Worm (Caenorhabditis elegans) whole organism, L4 larva: ENCODE measurements around the gene T26C11.8.
A peak's percentile ranks its signal among the peaks of the same experiment; 100 is the strongest.

Experiments used
- F44E2.7 ChIP-seq: fragments of 200-800 bp; sonication (Bioruptor generic); IDR thresholded peaks from 2 replicates; pipeline ENCODE4 v2.1.2; 2022; ENCODE audit warnings: missing genetic modification characterization, missing compliant biosample characterization
- T26A8.4 ChIP-seq: fragments of 200-800 bp; sonication (Bioruptor generic); IDR thresholded peaks from 2 replicates; pipeline ENCODE4 v1.3.6; 2022; ENCODE audit warnings: missing genetic modification characterization, missing compliant biosample characterization
- Y48G9A.11 ChIP-seq: fragments of 200-800 bp; sonication (Bioruptor generic); IDR thresholded peaks from 2 replicates; pipeline ENCODE4 v1.3.6; 2022; ENCODE audit warnings: missing genetic modification reagents, missing genetic modification characterization, missing compliant biosample characterization
- Y5F2A.4 ChIP-seq: fragments of 200-800 bp; sonication (Bioruptor generic); optimal IDR thresholded peaks from 2 replicates; lab custom pipeline; 2018; ENCODE audit warnings: mild to moderate bottlenecking, missing genetic modification characterization, missing compliant biosample characterization
- aly-2 ChIP-seq: sonication (generic microtip); optimal IDR thresholded peaks from 2 replicates; lab custom pipeline; 2018; ENCODE audit warnings: missing biosample characterization, missing genetic modification characterization
- attf-4 ChIP-seq: sonication (generic microtip); optimal IDR thresholded peaks from 3 replicates; lab custom pipeline; 2017; ENCODE audit warnings: missing biosample characterization, missing genetic modification characterization
- ceh-20 ChIP-seq: fragments of 200-800 bp; sonication (Bioruptor generic); IDR thresholded peaks from 2 replicates; pipeline ENCODE4 v1.3.6; 2022; ENCODE audit warnings: missing genetic modification reagents, missing genetic modification characterization, missing compliant biosample characterization
- ceh-28 ChIP-seq: fragments of 150-350 bp; optimal IDR thresholded peaks from 2 replicates; lab custom pipeline; 2014; ENCODE audit warnings: missing biosample characterization, missing genetic modification reagents, missing genetic modification characterization
- ceh-32 ChIP-seq: sonication (generic microtip); optimal IDR thresholded peaks from 2 replicates; lab custom pipeline; 2016; ENCODE audit warnings: mild to moderate bottlenecking, missing genetic modification characterization, missing compliant biosample characterization; ENCODE audit not compliant: poor library complexity
- ceh-44 ChIP-seq: fragments of 200-800 bp; sonication (Bioruptor generic); IDR thresholded peaks from 2 replicates; pipeline ENCODE4 v1.3.6; 2022; ENCODE audit warnings: missing genetic modification reagents, missing genetic modification characterization, missing compliant biosample characterization
- ceh-82 ChIP-seq: sonication (generic microtip); optimal IDR thresholded peaks from 2 replicates; lab custom pipeline; 2017; ENCODE audit warnings: missing biosample characterization, missing genetic modification characterization
- ces-1 ChIP-seq: fragments of 150-350 bp; sonication (generic microtip); optimal IDR thresholded peaks from 4 replicates; lab custom pipeline; 2014; ENCODE audit warnings: missing biosample characterization, missing genetic modification reagents, missing genetic modification characterization
- cey-2 ChIP-seq: sonication (generic microtip); optimal IDR thresholded peaks from 3 replicates; lab custom pipeline; 2017; ENCODE audit warnings: missing genetic modification characterization, mild to moderate bottlenecking, missing compliant biosample characterization, antibody characterized with exemption, borderline replicate concordance; ENCODE audit not compliant: insufficient read depth
- ctbp-1 ChIP-seq: fragments of 200-800 bp; sonication (Bioruptor generic); IDR thresholded peaks from 2 replicates; pipeline ENCODE4 v1.3.6; 2022; ENCODE audit warnings: missing genetic modification reagents, missing genetic modification characterization, missing compliant biosample characterization
- dmd-6 ChIP-seq: fragments of 200-800 bp; sonication (Bioruptor generic); IDR thresholded peaks from 2 replicates; pipeline ENCODE4 v1.3.6; 2022; ENCODE audit warnings: missing genetic modification reagents, missing genetic modification characterization, missing compliant biosample characterization
- dmd-9 ChIP-seq: fragments of 200-800 bp; sonication (Bioruptor generic); IDR thresholded peaks from 2 replicates; pipeline ENCODE4 v1.3.6; 2022; ENCODE audit warnings: missing genetic modification reagents, missing genetic modification characterization, missing compliant biosample characterization
- dpl-1 ChIP-seq: fragments of 150-350 bp; optimal IDR thresholded peaks from 2 replicates; lab custom pipeline; 2014; ENCODE audit warnings: missing biosample characterization, missing genetic modification reagents, missing genetic modification characterization
- egl-27 ChIP-seq: sonication (generic microtip); optimal IDR thresholded peaks from 3 replicates; lab custom pipeline; 2017; ENCODE audit warnings: missing biosample characterization, missing genetic modification reagents, missing genetic modification characterization
- fos-1 ChIP-seq: fragments of 150-350 bp; optimal IDR thresholded peaks from 2 replicates; lab custom pipeline; 2014; ENCODE audit warnings: missing biosample characterization, missing genetic modification characterization
- gei-8 ChIP-seq: fragments of 200-800 bp; sonication (Bioruptor generic); optimal IDR thresholded peaks from 2 replicates; lab custom pipeline; 2018; ENCODE audit warnings: mild to moderate bottlenecking, missing genetic modification characterization, missing compliant biosample characterization
- hlh-30 ChIP-seq: sonication (generic microtip); optimal IDR thresholded peaks from 2 replicates; lab custom pipeline; 2017; ENCODE audit warnings: antibody characterized with exemption, mild to moderate bottlenecking, missing genetic modification characterization, missing compliant biosample characterization; ENCODE audit not compliant: insufficient read depth
- lim-7 ChIP-seq: fragments of 200-800 bp; sonication (Bioruptor generic); IDR thresholded peaks from 2 replicates; pipeline ENCODE4 v1.3.6; 2022; ENCODE audit warnings: missing genetic modification characterization, missing compliant biosample characterization
- lin-15B ChIP-seq: fragments of 150-350 bp; sonication (generic microtip); optimal IDR thresholded peaks from 3 replicates; lab custom pipeline; 2014; ENCODE audit warnings: missing biosample characterization, missing genetic modification characterization
- lir-3 ChIP-seq: sonication (generic microtip); optimal IDR thresholded peaks from 2 replicates; lab custom pipeline; 2016; ENCODE audit warnings: mild to moderate bottlenecking, missing genetic modification characterization, missing compliant biosample characterization
- mdl-1 ChIP-seq, 2 experiments: fragments of 150-350 bp in 1 of 2; sonication (generic microtip) in 1 of 2; optimal IDR thresholded peaks; 2 replicates each; lab custom pipeline; 2014 to 2017; ENCODE audit warnings: missing biosample characterization in 2 of 2, missing genetic modification characterization in 2 of 2
- mdt-29 ChIP-seq: fragments of 200-800 bp; sonication (Bioruptor generic); IDR thresholded peaks from 2 replicates; pipeline ENCODE4 v1.3.6; 2022; ENCODE audit warnings: missing genetic modification reagents, missing genetic modification characterization, missing compliant biosample characterization
- mxl-2 ChIP-seq: fragments of 200-800 bp; sonication (Bioruptor generic); conservative IDR thresholded peaks from 2 replicates; pipeline ENCODE4 v1.3.6; 2022; ENCODE audit warnings: missing genetic modification reagents, missing genetic modification characterization, missing compliant biosample characterization
- nhr-237 ChIP-seq: sonication (generic microtip); optimal IDR thresholded peaks from 2 replicates; lab custom pipeline; 2017; ENCODE audit warnings: missing biosample characterization, missing genetic modification characterization
- nhr-41 ChIP-seq: fragments of 200-800 bp; sonication (Bioruptor generic); IDR thresholded peaks from 2 replicates; pipeline ENCODE4 v1.3.6; 2022; ENCODE audit warnings: missing genetic modification reagents, missing genetic modification characterization, missing compliant biosample characterization
- nhr-48 ChIP-seq: sonication (generic microtip); optimal IDR thresholded peaks from 2 replicates; lab custom pipeline; 2016; ENCODE audit warnings: mild to moderate bottlenecking, missing genetic modification characterization, missing compliant biosample characterization
- nhr-76 ChIP-seq: fragments of 150-350 bp; optimal IDR thresholded peaks from 2 replicates; lab custom pipeline; 2014; ENCODE audit warnings: missing biosample characterization, missing genetic modification characterization
- php-3 ChIP-seq: fragments of 200-800 bp; sonication (Bioruptor generic); IDR thresholded peaks from 2 replicates; pipeline ENCODE4 v1.3.6; 2022; ENCODE audit warnings: missing genetic modification reagents, missing genetic modification characterization, missing compliant biosample characterization
- rbr-2 ChIP-seq: sonication (generic microtip); optimal IDR thresholded peaks from 2 replicates; lab custom pipeline; 2016; ENCODE audit warnings: missing genotype, missing genetic modification characterization, missing compliant biosample characterization
- sdz-12 ChIP-seq: fragments of 200-800 bp; sonication (Bioruptor generic); optimal IDR thresholded peaks from 2 replicates; lab custom pipeline; 2018; ENCODE audit warnings: mild to moderate bottlenecking, missing genetic modification characterization, missing compliant biosample characterization
- spr-1 ChIP-seq: sonication (generic microtip); optimal IDR thresholded peaks from 2 replicates; lab custom pipeline; 2016; ENCODE audit warnings: mild to moderate bottlenecking, missing genetic modification characterization, missing compliant biosample characterization
- spr-3 ChIP-seq: fragments of 200-800 bp; sonication (Bioruptor generic); optimal IDR thresholded peaks from 2 replicates; lab custom pipeline; 2018; ENCODE audit warnings: mild to moderate bottlenecking, missing genetic modification characterization, missing compliant biosample characterization
- unc-62 ChIP-seq, 3 experiments: fragments of 150-350 bp in 1 of 3; sonication (generic microtip); optimal IDR thresholded peaks in 2 of 3; peaks in 1 of 3; 1 replicate in 1 of 3; 2 replicates in 2 of 3; lab custom pipeline; 2014 to 2017; ENCODE audit warnings: missing biosample characterization in 3 of 3, missing genetic modification characterization in 3 of 3, missing genetic modification reagents in 3 of 3, missing genotype in 1 of 3
- zag-1 ChIP-seq: fragments of 150-350 bp; optimal IDR thresholded peaks from 2 replicates; lab custom pipeline; 2014; ENCODE audit warnings: missing biosample characterization, missing genetic modification characterization

T26C11.8 gene

DNA sequence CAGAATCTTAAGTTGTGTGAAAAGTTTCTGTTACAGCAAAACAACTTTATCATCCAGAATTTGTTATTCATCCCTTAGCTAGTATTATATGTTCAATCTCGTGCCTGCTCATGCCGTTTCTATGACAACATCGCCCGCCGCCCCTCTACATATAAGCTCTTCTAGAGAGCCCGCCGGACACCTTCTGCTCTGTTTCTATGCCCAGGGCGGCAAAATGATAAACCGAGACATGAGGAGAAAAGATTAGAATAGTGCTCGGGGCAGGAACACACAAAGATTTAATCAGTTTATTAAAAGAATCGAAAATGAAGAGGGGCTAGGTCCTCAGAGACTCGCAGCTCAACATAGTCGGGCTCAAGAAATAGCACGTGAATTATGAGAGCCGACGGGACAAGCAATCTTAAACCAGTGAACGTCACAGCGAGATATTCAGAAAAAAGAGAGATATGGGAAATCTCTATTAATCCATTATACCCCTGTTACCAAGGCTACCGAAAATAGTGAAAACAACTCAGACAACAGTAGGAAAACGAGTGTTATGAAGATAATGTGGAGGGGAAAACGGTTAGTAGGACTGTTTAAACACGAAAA is 28.0 kb downstream of the T26C11.8 start (continued):
- TF ChIP-seq nhr-76 (no peak), php-3 (GFP tag; lab: Robert Waterston, UW) (no peak), ceh-28 (tag; lab: Kevin White, UChicago) (no peak), fos-1 (no peak), zag-1 (no peak), lir-3 (peak; percentile 9), mdl-1 (tag; optimal IDR thresholded peaks at IDR 0.05; lab: Kevin White, UChicago) (peak; percentile 20), T26A8.4 (GFP tag; lab: Robert Waterston, UW) (no peak), ctbp-1 (GFP tag; lab: Robert Waterston, UW) (no peak), gei-8 (GFP tag; lab: Kevin White, UChicago) (no peak), Y48G9A.11 (GFP tag; lab: Robert Waterston, UW) (no peak), cey-2 (tag; lab: Kevin White, UChicago) (no peak), Y5F2A.4 (GFP tag; lab: Kevin White, UChicago) (peak; percentile 2), dmd-6 (GFP tag; lab: Robert Waterston, UW) (peak; percentile 67), nhr-237 (tag; lab: Kevin White, UChicago) (peak; percentile 43), rbr-2 (tag; lab: Kevin White, UChicago) (peak; percentile 84), spr-1 (tag; lab: Kevin White, UChicago) (peak; percentile 40), spr-3 (GFP tag; lab: Kevin White, UChicago) (no peak), dmd-9 (GFP tag; lab: Robert Waterston, UW) (0 out of 2 replicates have a peak, but pooled peaks have one; percentile 24), ceh-44 (GFP tag; lab: Robert Waterston, UW) (no peak), ceh-20 (GFP tag; lab: Robert Waterston, UW) (no peak), nhr-41 (GFP tag; lab: Robert Waterston, UW) (no peak), mdt-29 (GFP tag; lab: Robert Waterston, UW) (no peak), hlh-30 (tag; lab: Kevin White, UChicago) (peak; percentile 15), ceh-32 (no peak), aly-2 (tag; lab: Kevin White, UChicago) (no peak), mxl-2 (GFP tag; lab: Robert Waterston, UW) (no peak), ceh-82 (tag; lab: Kevin White, UChicago) (no peak), attf-4 (tag; lab: Kevin White, UChicago) (no peak), lim-7 (GFP tag; lab: Robert Waterston, UW) (no peak), ces-1 (GFP tag; lab: Kevin White, UChicago) (no peak), nhr-48 (tag; lab: Kevin White, UChicago) (peak; percentile 26), sdz-12 (GFP tag; lab: Kevin White, UChicago) (no peak), lin-15B (tag; lab: Kevin White, UChicago) (no peak), dpl-1 (GFP tag; lab: Kevin White, UChicago) (no peak), egl-27 (tag; lab: Kevin White, UChicago) (no peak)

DNA sequence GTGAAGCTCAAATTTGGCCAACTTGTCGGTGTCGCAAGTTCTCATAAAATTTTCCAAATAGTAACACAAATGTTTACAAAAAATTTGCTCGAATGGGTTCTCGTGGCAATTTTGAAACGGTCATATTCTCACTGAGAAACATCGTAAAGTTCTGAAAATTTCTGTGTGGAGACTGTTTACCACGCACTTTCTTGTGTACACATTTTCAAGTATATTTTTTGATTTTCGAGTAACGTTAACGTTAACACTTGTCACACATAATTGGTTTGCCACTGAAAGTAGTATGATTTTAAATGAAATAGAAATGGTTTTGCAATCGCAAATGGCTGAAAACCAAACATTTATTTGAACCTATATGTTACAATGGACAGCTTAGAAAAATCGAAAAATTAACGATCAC is 30.3 kb downstream of the T26C11.8 start:
- TF ChIP-seq F44E2.7 (no peak), unc-62 (GFP tag; optimal IDR thresholded peaks at IDR 0.05 in 1 of 2; lab: Kevin White, UChicago) (peak in 1 of 2 experiments; percentile 93), unc-62 (tag; optimal IDR thresholded peaks at IDR 0.05; lab: Kevin White, UChicago) (no peak), lir-3 (no peak), php-3 (GFP tag; lab: Robert Waterston, UW) (no peak)
